Worm (Caenorhabditis elegans) whole organism, L4 larva: Measurements from ENCODE around the gene T28D9.1.

Experiments used
- F37D6.2 ChIP-seq: sonication (generic microtip); optimal IDR thresholded peaks from 2 replicates; lab custom pipeline; 2016; ENCODE audit warnings: mild to moderate bottlenecking, missing genetic modification characterization, missing compliant biosample characterization
- F44E2.7 ChIP-seq: fragments of 200-800 bp; sonication (Bioruptor generic); IDR thresholded peaks from 2 replicates; pipeline ENCODE4 v2.1.2; 2022; ENCODE audit warnings: missing genetic modification characterization, missing compliant biosample characterization
- T20F7.1 ChIP-seq: fragments of 200-800 bp; sonication (Bioruptor generic); optimal IDR thresholded peaks from 2 replicates; lab custom pipeline; 2018; ENCODE audit warnings: mild to moderate bottlenecking, missing genetic modification characterization, missing compliant biosample characterization
- ZK337.2 ChIP-seq: fragments of 200-800 bp; sonication (Bioruptor generic); IDR thresholded peaks from 2 replicates; pipeline ENCODE4 v1.3.6; 2022; ENCODE audit warnings: missing genetic modification reagents, missing genetic modification characterization, missing compliant biosample characterization
- aha-1 ChIP-seq: fragments of 150-350 bp; peaks from one replicate; lab custom pipeline; 2014; ENCODE audit warnings: missing biosample characterization, missing genetic modification characterization
- ama-1 ChIP-seq: fragments of 150-350 bp; optimal IDR thresholded peaks from 2 replicates; lab custom pipeline; 2014; ENCODE audit warnings: inconsistent platforms, mixed read lengths
- arid-1 ChIP-seq: fragments of 200-800 bp; sonication (Bioruptor generic); conservative IDR thresholded peaks from 2 replicates; pipeline ENCODE4 v1.3.6; 2022; ENCODE audit warnings: missing genetic modification reagents, missing genetic modification characterization, missing compliant biosample characterization
- ceh-32 ChIP-seq: sonication (generic microtip); optimal IDR thresholded peaks from 2 replicates; lab custom pipeline; 2016; ENCODE audit warnings: mild to moderate bottlenecking, missing genetic modification characterization, missing compliant biosample characterization; ENCODE audit not compliant: poor library complexity
- ctbp-1 ChIP-seq: fragments of 200-800 bp; sonication (Bioruptor generic); IDR thresholded peaks from 2 replicates; pipeline ENCODE4 v1.3.6; 2022; ENCODE audit warnings: missing genetic modification reagents, missing genetic modification characterization, missing compliant biosample characterization
- daf-16 ChIP-seq, 3 experiments: sonication (generic microtip); optimal IDR thresholded peaks; 2 replicates each; lab custom pipeline; 2016 to 2017; ENCODE audit warnings: missing genetic modification characterization in 3 of 3, missing genetic modification reagents in 3 of 3, mild to moderate bottlenecking in 2 of 3, missing compliant biosample characterization in 2 of 3, missing biosample characterization in 1 of 3, moderate library complexity in 1 of 3
- daf-8 ChIP-seq: fragments of 200-800 bp; sonication (Bioruptor generic); IDR thresholded peaks from 2 replicates; pipeline ENCODE4 v1.3.6; 2022; ENCODE audit warnings: missing genetic modification characterization, missing compliant biosample characterization
- dmd-6 ChIP-seq: fragments of 200-800 bp; sonication (Bioruptor generic); IDR thresholded peaks from 2 replicates; pipeline ENCODE4 v1.3.6; 2022; ENCODE audit warnings: missing genetic modification reagents, missing genetic modification characterization, missing compliant biosample characterization
- dve-1 ChIP-seq: sonication (generic microtip); optimal IDR thresholded peaks from 2 replicates; lab custom pipeline; 2017; ENCODE audit warnings: antibody characterized with exemption, mild to moderate bottlenecking, missing genetic modification characterization, missing compliant biosample characterization; ENCODE audit not compliant: insufficient read depth
- egl-27 ChIP-seq: sonication (generic microtip); optimal IDR thresholded peaks from 3 replicates; lab custom pipeline; 2017; ENCODE audit warnings: missing biosample characterization, missing genetic modification reagents, missing genetic modification characterization
- hif-1 ChIP-seq, 2 experiments: sonication (generic microtip); optimal IDR thresholded peaks; 2 replicates each; lab custom pipeline; 2016 to 2017; ENCODE audit warnings: missing compliant biosample characterization in 2 of 2, missing genetic modification characterization in 2 of 2, missing genetic modification reagents in 2 of 2, missing genotype in 2 of 2, mild to moderate bottlenecking in 1 of 2
- hlh-11 ChIP-seq: fragments of 200-800 bp; sonication (Bioruptor generic); optimal IDR thresholded peaks from 2 replicates; lab custom pipeline; 2018; ENCODE audit warnings: mild to moderate bottlenecking, missing genetic modification characterization, missing compliant biosample characterization
- hmg-1.1 ChIP-seq: fragments of 200-800 bp; sonication (Bioruptor generic); IDR thresholded peaks from 2 replicates; pipeline ENCODE4 v1.3.6; 2022; ENCODE audit warnings: missing genetic modification reagents, missing genetic modification characterization, missing compliant biosample characterization
- lin-1 ChIP-seq: fragments of 200-800 bp; sonication (Bioruptor generic); IDR thresholded peaks from 2 replicates; pipeline ENCODE4 v1.3.6; 2022; ENCODE audit warnings: missing genetic modification reagents, missing genetic modification characterization, missing compliant biosample characterization
- lin-15B ChIP-seq: fragments of 150-350 bp; sonication (generic microtip); optimal IDR thresholded peaks from 3 replicates; lab custom pipeline; 2014; ENCODE audit warnings: missing biosample characterization, missing genetic modification characterization
- lin-38 ChIP-seq: fragments of 200-800 bp; sonication (Bioruptor generic); IDR thresholded peaks from 2 replicates; pipeline ENCODE4 v1.3.6; 2022; ENCODE audit warnings: missing genetic modification reagents, missing genetic modification characterization, missing compliant biosample characterization
- lin-39 ChIP-seq: fragments of 150-350 bp; optimal IDR thresholded peaks from 2 replicates; lab custom pipeline; 2014; ENCODE audit warnings: missing biosample characterization, missing genetic modification reagents, missing genetic modification characterization
- mdl-1 ChIP-seq, 2 experiments: fragments of 150-350 bp in 1 of 2; sonication (generic microtip) in 1 of 2; optimal IDR thresholded peaks; 2 replicates each; lab custom pipeline; 2014 to 2017; ENCODE audit warnings: missing biosample characterization in 2 of 2, missing genetic modification characterization in 2 of 2
- mes-2 ChIP-seq: sonication (generic microtip); optimal IDR thresholded peaks from 2 replicates; lab custom pipeline; 2016; ENCODE audit warnings: missing genotype, mild to moderate bottlenecking, missing genetic modification characterization, missing compliant biosample characterization; ENCODE audit not compliant: poor library complexity, severe bottlenecking
- mxl-3 ChIP-seq: fragments of 200-800 bp; sonication (Bioruptor generic); optimal IDR thresholded peaks from 2 replicates; lab custom pipeline; 2018; ENCODE audit warnings: mild to moderate bottlenecking, missing genetic modification characterization, missing compliant biosample characterization
- nhr-25 ChIP-seq: sonication (generic microtip); optimal IDR thresholded peaks from 2 replicates; lab custom pipeline; 2017; ENCODE audit warnings: missing genetic modification characterization, mild to moderate bottlenecking, missing compliant biosample characterization, antibody characterized with exemption, moderate library complexity, borderline replicate concordance; ENCODE audit not compliant: insufficient read depth
- nhr-28 ChIP-seq: fragments of 150-350 bp; optimal IDR thresholded peaks from 2 replicates; lab custom pipeline; 2014; ENCODE audit warnings: missing biosample characterization, missing genetic modification characterization
- nhr-77 ChIP-seq: fragments of 150-350 bp; optimal IDR thresholded peaks from 2 replicates; lab custom pipeline; 2014; ENCODE audit warnings: missing biosample characterization, missing genetic modification characterization
- pqm-1 ChIP-seq: sonication (generic microtip); optimal IDR thresholded peaks from 2 replicates; lab custom pipeline; 2017; ENCODE audit warnings: missing biosample characterization, missing genetic modification characterization
- snpc-1.2 ChIP-seq: fragments of 200-800 bp; sonication (Bioruptor generic); IDR thresholded peaks from 2 replicates; pipeline ENCODE4 v1.3.6; 2022; ENCODE audit warnings: missing genetic modification reagents, missing genetic modification characterization, missing compliant biosample characterization
- unc-130 ChIP-seq: sonication (generic microtip); optimal IDR thresholded peaks from 2 replicates; lab custom pipeline; 2016; ENCODE audit warnings: missing genetic modification reagents, missing genetic modification characterization, missing compliant biosample characterization
- unc-62 ChIP-seq, 3 experiments: fragments of 150-350 bp in 1 of 3; sonication (generic microtip); optimal IDR thresholded peaks in 2 of 3; peaks in 1 of 3; 1 replicate in 1 of 3; 2 replicates in 2 of 3; lab custom pipeline; 2014 to 2017; ENCODE audit warnings: missing biosample characterization in 3 of 3, missing genetic modification characterization in 3 of 3, missing genetic modification reagents in 3 of 3, missing genotype in 1 of 3
- zfp-2 ChIP-seq: sonication (generic microtip); optimal IDR thresholded peaks from 2 replicates; lab custom pipeline; 2016; ENCODE audit warnings: mild to moderate bottlenecking, missing genetic modification characterization, missing compliant biosample characterization
- ztf-11 ChIP-seq: fragments of 150-350 bp; optimal IDR thresholded peaks from 2 replicates; lab custom pipeline; 2014; ENCODE audit warnings: missing biosample characterization, missing genetic modification characterization

T28D9.1 gene

ce11 chrII:6516276-6516675 lies 24.1 kb downstream of the T28D9.1 start, which contains the start of gene C56E6.7:
C56E6.7 (plus strand) TSS chrII:6516576.
- TF ChIP-seq egl-27 (tag; lab: Kevin White, UChicago) (no peak), hmg-1.1 (GFP tag; lab: Robert Waterston, UW) (no peak), ctbp-1 (no peak), nhr-25 (tag; lab: Kevin White, UChicago) (no peak), nhr-77 (tag; lab: Kevin White, UChicago) (no peak), hif-1 (tag; optimal IDR thresholded peaks at IDR 0.05; lab: Kevin White, UChicago) (no peak), ceh-32 (no peak), lin-15B (tag; lab: Kevin White, UChicago) (no peak)

- TF ChIP-seq lin-38 (GFP tag; lab: Robert Waterston, UW) (peak; percentile 86), unc-130 (GFP tag; lab: Kevin White, UChicago) (peak; percentile 80), ama-1 (no peak)
These were observed 27.5 kb downstream of the T28D9.1 start for ce11 chrII:6519703-6520102.

- no peak for TF ChIP-seq lin-39 (tag; lab: Kevin White, UChicago)
- peak; percentile 74 for TF ChIP-seq pqm-1 (tag; lab: Kevin White, UChicago)
- peak; percentile 67 for TF ChIP-seq dmd-6 (GFP tag; lab: Robert Waterston, UW)
- TF ChIP-seq arid-1 (GFP tag; lab: Robert Waterston, UW): no peak
- TF ChIP-seq dve-1 (tag; lab: Kevin White, UChicago): peak; percentile 42
- peak; percentile 71 for TF ChIP-seq hlh-11 (tag; lab: Kevin White, UChicago)
- peak; percentile 33 for TF ChIP-seq mes-2 (tag; lab: Kevin White, UChicago)
- TF ChIP-seq lin-1 (GFP tag; lab: Robert Waterston, UW): 0 out of 2 replicates have a peak, but pooled peaks have one; percentile 17
- TF ChIP-seq mxl-3: peak; percentile 3
- peak; percentile 31 for TF ChIP-seq nhr-28 (tag; lab: Kevin White, UChicago)
- no peak for TF ChIP-seq daf-16 (GFP tag; optimal IDR thresholded peaks at IDR 0.05; lab: Kevin White, UChicago)
- peak; percentile 95 for TF ChIP-seq daf-16 (tag; optimal IDR thresholded peaks at IDR 0.05; lab: Kevin White, UChicago)
- TF ChIP-seq, all 104 proteins: peak for 9
These were observed 27.9 kb downstream of the T28D9.1 start for ce11 chrII:6520103-6520502.

- no peak for TF ChIP-seq ZK337.2
- no peak for TF ChIP-seq F44E2.7
- TF ChIP-seq daf-8 (GFP tag; lab: Robert Waterston, UW): no peak
- TF ChIP-seq hlh-11 (tag; lab: Kevin White, UChicago): peak; percentile 37
- TF ChIP-seq daf-16 (GFP tag; optimal IDR thresholded peaks at IDR 0.05; lab: Kevin White, UChicago): no peak
- peak; percentile 88 for TF ChIP-seq daf-16 (tag; optimal IDR thresholded peaks at IDR 0.05; lab: Kevin White, UChicago)
- no peak for TF ChIP-seq F37D6.2 (tag; lab: Kevin White, UChicago)
- TF ChIP-seq dve-1 (tag; lab: Kevin White, UChicago): peak; percentile 18
- TF ChIP-seq zfp-2: no peak
These were observed 29.1 kb downstream of the T28D9.1 start, which contains the start of gene toe-2 for ce11 chrII:6521316-6521715. toe-2 (minus strand) TSS chrII:6521385.

ce11 chrII:6522622-6523254 lies 30.5 kb downstream of the T28D9.1 start:
- TF ChIP-seq mdl-1 (tag; optimal IDR thresholded peaks at IDR 0.05; lab: Kevin White, UChicago): peak in 1 of 2 experiments; percentile 11
- TF ChIP-seq ztf-11 (tag; lab: Kevin White, UChicago): no peak
- TF ChIP-seq dve-1 (tag; lab: Kevin White, UChicago): peak; percentile 21
- no peak for TF ChIP-seq pqm-1 (tag; lab: Kevin White, UChicago)
- TF ChIP-seq aha-1 (tag; lab: Kevin White, UChicago): peak; percentile 97
- no peak for TF ChIP-seq daf-16 (GFP tag; optimal IDR thresholded peaks at IDR 0.05; lab: Kevin White, UChicago)
- TF ChIP-seq daf-16 (tag; optimal IDR thresholded peaks at IDR 0.05; lab: Kevin White, UChicago): peak; percentile 32
- 0 out of 2 replicates have a peak, but pooled peaks have one; percentile 5 for TF ChIP-seq dmd-6 (GFP tag; lab: Robert Waterston, UW)
- TF ChIP-seq hlh-11 (tag; lab: Kevin White, UChicago): peak; percentile 28
- TF ChIP-seq T20F7.1 (GFP tag; lab: Kevin White, UChicago): no peak
- no peak for TF ChIP-seq snpc-1.2 (GFP tag; lab: Robert Waterston, UW)
- peak; percentile 29 for TF ChIP-seq nhr-28 (tag; lab: Kevin White, UChicago)
- peak in 1 of 2 experiments; percentile 88 for TF ChIP-seq unc-62 (GFP tag; optimal IDR thresholded peaks at IDR 0.05 in 1 of 2; lab: Kevin White, UChicago)
- TF ChIP-seq unc-62 (tag; optimal IDR thresholded peaks at IDR 0.05; lab: Kevin White, UChicago): no peak
- peak; percentile 3 for TF ChIP-seq mxl-3
